Worm (Caenorhabditis elegans) whole organism, midembryonic: ENCODE data around the gene nphp-1.

Experiments
- T22C8.4 ChIP-seq: fragments of 200-800 bp; sonication (Bioruptor generic); IDR thresholded peaks from 2 replicates; pipeline ENCODE4 v1.3.6; 2022; ENCODE audit warnings: missing genetic modification characterization, missing compliant biosample characterization
- cog-1 ChIP-seq: sonication (generic microtip); optimal IDR thresholded peaks from 2 replicates; lab custom pipeline; 2016; ENCODE audit warnings: missing genetic modification characterization, missing compliant biosample characterization
- flt-1 ChIP-seq: fragments of 200-800 bp; sonication (Bioruptor generic); IDR thresholded peaks from 2 replicates; pipeline ENCODE4 v1.3.6; 2022; ENCODE audit warnings: missing genetic modification characterization, missing compliant biosample characterization
- klf-2 ChIP-seq: fragments of 200-800 bp; sonication (Bioruptor generic); conservative IDR thresholded peaks from 2 replicates; pipeline ENCODE4 v1.3.6; 2022; ENCODE audit warnings: missing genetic modification reagents, missing genetic modification characterization, missing compliant biosample characterization
- med-1 ChIP-seq: sonication (generic microtip); optimal IDR thresholded peaks from 2 replicates; lab custom pipeline; 2017; ENCODE audit warnings: missing genetic modification characterization, mild to moderate bottlenecking, missing compliant biosample characterization, antibody characterized with exemption, missing genetic modification reagents; ENCODE audit not compliant: insufficient read depth
- ref-1 ChIP-seq: fragments of 200-800 bp; sonication (Bioruptor generic); conservative IDR thresholded peaks from 2 replicates; pipeline ENCODE4 v1.3.6; 2022; ENCODE audit warnings: missing genetic modification reagents, missing genetic modification characterization, missing compliant biosample characterization
- tab-1 ChIP-seq: fragments of 200-800 bp; sonication (Bioruptor generic); IDR thresholded peaks from 2 replicates; pipeline ENCODE4 v1.3.6; 2022; ENCODE audit warnings: missing genetic modification characterization, missing compliant biosample characterization
- ztf-23 ChIP-seq: fragments of 200-800 bp; sonication (Bioruptor generic); IDR thresholded peaks from 2 replicates; pipeline ENCODE4 v1.3.6; 2022; ENCODE audit warnings: missing genetic modification reagents, missing genetic modification characterization, missing compliant biosample characterization
- ztf-29 ChIP-seq: fragments of 200-800 bp; sonication (Bioruptor generic); IDR thresholded peaks from 2 replicates; pipeline ENCODE4 v1.3.6; 2022; ENCODE audit warnings: missing genetic modification reagents, missing genetic modification characterization, missing compliant biosample characterization

nphp-1 gene

DNA sequence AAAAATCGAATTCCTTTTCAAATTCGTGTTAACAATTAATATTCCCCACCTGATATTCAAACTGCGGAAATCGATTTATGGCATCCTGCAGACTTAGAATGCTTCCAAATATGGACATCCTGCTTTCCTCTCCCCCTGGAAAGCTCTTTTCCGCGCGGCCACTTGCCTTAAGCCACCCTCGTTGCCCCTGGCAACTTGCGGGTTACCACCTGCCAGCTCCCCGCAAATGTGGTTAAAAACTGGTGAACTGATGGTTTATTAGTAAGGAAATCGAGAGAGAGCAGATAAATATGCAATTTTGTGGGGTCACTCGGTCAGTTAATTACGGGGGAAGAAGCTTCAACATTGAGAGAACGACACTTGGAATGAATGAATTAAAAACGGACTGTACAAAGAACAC, at the start of gene nphp-1:
nphp-1 (minus strand) TSS at position 145 of the 400 bp plus-strand sequence.
- TF ChIP-seq ref-1 (GFP tag; lab: Robert Waterston, UW) (no peak), T22C8.4 (GFP tag; lab: Robert Waterston, UW) (no peak), klf-2 (GFP tag; lab: Robert Waterston, UW) (no peak)

DNA sequence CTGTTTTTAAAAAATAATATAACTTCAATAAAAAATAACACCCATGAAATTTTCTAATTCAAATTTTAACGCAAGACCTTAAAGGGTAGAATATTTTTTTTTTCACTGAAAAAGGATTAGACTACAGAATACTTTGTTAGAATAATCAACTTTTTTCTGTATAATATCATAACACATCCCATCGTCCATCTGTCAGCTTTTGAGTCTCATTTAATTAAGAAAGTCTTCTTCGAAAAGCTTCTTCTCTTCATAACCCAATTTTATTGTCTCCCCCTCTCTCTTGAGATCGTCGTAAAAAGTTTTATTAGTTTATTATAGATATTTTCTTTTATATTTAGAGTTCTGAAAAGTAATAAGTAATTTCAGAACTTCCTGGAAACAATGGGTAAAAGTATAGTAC, 44.0 kb upstream of the nphp-1 start:
- TF ChIP-seq klf-2 (GFP tag; lab: Robert Waterston, UW) (no peak), flt-1 (GFP tag; lab: Robert Waterston, UW) (no peak), tab-1 (GFP tag; lab: Robert Waterston, UW) (no peak)

DNA sequence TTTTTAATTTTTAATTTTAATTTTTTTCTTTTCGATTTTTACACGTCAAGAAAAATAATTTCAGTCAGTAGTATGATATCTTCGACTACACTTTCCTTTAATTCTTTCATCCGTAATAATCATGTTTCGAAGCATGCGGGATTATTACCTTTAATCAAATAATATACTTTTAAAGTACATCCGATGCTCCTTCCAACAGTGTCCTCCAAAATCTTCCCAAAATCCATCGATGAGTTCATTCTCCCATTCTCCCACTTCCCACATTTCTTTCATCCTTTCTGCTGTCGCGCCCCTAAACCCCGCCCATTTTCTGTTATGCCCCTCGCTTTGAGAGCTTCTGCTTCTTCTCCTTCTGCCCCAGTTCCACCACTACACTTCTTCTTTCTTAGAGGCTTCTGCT, 42.7 kb upstream of the nphp-1 start, which contains the start of gene lgc-57:
lgc-57 (plus strand) TSS at position 301 of the 400 bp plus-strand sequence.
- no peak for TF ChIP-seq med-1 (GFP tag; lab: Kevin White, UChicago)
- TF ChIP-seq klf-2 (GFP tag; lab: Robert Waterston, UW) = no peak
- no peak for TF ChIP-seq T22C8.4 (GFP tag; lab: Robert Waterston, UW)
- no peak for TF ChIP-seq flt-1 (GFP tag; lab: Robert Waterston, UW)
- no peak for TF ChIP-seq ref-1 (GFP tag; lab: Robert Waterston, UW)

DNA sequence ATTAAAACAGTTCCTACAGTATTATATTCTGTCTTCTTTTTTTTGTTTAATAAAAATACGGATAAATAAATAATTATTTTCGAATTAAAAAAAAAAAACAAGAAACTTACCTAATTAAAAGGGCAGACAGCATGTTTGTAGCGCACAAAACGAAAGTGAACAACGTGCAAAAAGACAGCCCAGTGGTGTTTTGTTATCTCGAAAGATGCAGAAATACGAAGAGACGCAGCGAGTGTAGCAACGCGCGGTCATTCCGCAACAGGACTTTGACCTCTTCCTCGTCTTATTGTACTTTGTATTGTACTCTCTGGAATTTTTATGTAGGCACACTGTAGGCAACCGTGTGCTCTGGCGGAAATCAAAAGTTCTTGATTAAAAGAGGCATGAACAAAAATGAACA, 41.6 kb upstream of the nphp-1 start, which contains the start of gene gbh-1:
gbh-1 (minus strand) TSS at position 149 of the 400 bp plus-strand sequence.
- no peak for TF ChIP-seq flt-1 (GFP tag; lab: Robert Waterston, UW)
- no peak for TF ChIP-seq klf-2 (GFP tag; lab: Robert Waterston, UW)
- TF ChIP-seq ztf-23 (GFP tag; lab: Robert Waterston, UW) = no peak
- no peak for TF ChIP-seq med-1 (GFP tag; lab: Kevin White, UChicago)
- no peak for TF ChIP-seq tab-1 (GFP tag; lab: Robert Waterston, UW)
- no peak for TF ChIP-seq ztf-29
- no peak for TF ChIP-seq T22C8.4 (GFP tag; lab: Robert Waterston, UW)
- TF ChIP-seq cog-1 (tag; lab: Kevin White, UChicago) = no peak
- no peak for TF ChIP-seq ref-1 (GFP tag; lab: Robert Waterston, UW)

DNA sequence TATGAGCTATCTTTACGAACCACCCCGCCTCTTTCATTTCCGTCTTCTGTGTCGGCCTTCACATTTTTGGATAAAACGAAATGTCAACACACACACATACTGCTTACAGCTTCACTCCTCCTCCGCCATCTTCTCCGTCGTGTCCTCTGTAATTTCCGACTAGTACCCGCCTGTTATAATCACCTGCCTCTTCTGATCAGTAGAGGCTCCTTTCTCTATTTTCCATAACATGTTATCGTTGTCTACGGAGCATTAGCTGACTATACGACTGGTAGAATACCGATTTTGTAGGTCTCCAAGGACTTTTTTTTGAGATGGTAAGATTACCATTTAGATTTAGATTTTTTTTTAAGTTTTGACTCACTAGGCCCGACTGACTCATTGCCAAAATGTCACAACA, 32.9 kb upstream of the nphp-1 start:
- TF ChIP-seq ztf-29 (no peak), klf-2 (GFP tag; lab: Robert Waterston, UW) (no peak), flt-1 (GFP tag; lab: Robert Waterston, UW) (no peak), med-1 (GFP tag; lab: Kevin White, UChicago) (no peak), ref-1 (GFP tag; lab: Robert Waterston, UW) (no peak)

DNA sequence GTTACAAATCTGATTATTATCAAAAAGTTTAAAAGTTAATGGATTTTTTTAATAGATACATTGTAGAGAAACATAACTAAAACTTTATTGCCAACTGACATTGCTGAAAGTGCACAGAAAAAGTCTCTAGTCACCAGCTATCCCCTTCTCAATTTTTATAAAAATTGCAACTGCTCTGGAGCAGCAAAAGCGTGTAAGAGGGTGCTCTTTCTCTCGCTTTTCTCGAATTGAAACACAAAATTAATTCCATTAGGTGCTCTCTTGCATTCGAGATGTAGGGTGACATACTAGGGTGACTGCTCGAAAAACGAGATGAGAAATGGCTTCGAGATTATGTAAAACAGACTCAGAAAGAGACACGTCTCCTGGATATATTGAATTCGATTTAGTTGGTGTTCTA, 28.6 kb upstream of the nphp-1 start:
- TF ChIP-seq cog-1 (tag; lab: Kevin White, UChicago) (no peak), ztf-29 (no peak), ztf-23 (GFP tag; lab: Robert Waterston, UW) (no peak), T22C8.4 (GFP tag; lab: Robert Waterston, UW) (no peak), flt-1 (GFP tag; lab: Robert Waterston, UW) (no peak), tab-1 (GFP tag; lab: Robert Waterston, UW) (no peak), klf-2 (GFP tag; lab: Robert Waterston, UW) (no peak), med-1 (GFP tag; lab: Kevin White, UChicago) (no peak), ref-1 (GFP tag; lab: Robert Waterston, UW) (no peak)

DNA sequence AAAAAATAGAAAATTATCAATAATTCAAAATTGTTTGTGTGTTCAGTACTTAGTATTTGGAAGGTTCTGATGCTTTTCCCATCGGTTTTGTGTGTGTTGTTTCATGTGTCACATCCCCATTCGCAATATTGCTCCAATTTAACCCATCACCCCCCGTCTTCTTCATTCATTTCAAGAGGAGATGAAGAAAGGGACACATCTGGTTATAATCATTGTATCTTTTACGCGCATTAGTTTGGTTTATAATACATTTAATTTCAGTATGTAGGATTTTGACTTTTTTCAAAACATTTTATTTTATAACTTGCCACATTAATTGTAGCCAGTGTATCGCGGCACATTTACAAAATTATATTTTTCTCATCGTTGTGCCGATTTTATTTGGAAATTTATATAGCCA, 28.1 kb upstream of the nphp-1 start:
- TF ChIP-seq T22C8.4 (GFP tag; lab: Robert Waterston, UW) (no peak), flt-1 (GFP tag; lab: Robert Waterston, UW) (no peak), ztf-23 (GFP tag; lab: Robert Waterston, UW) (no peak), tab-1 (GFP tag; lab: Robert Waterston, UW) (no peak), klf-2 (GFP tag; lab: Robert Waterston, UW) (no peak), cog-1 (tag; lab: Kevin White, UChicago) (no peak), ref-1 (GFP tag; lab: Robert Waterston, UW) (no peak), ztf-29 (no peak), med-1 (GFP tag; lab: Kevin White, UChicago) (no peak)

DNA sequence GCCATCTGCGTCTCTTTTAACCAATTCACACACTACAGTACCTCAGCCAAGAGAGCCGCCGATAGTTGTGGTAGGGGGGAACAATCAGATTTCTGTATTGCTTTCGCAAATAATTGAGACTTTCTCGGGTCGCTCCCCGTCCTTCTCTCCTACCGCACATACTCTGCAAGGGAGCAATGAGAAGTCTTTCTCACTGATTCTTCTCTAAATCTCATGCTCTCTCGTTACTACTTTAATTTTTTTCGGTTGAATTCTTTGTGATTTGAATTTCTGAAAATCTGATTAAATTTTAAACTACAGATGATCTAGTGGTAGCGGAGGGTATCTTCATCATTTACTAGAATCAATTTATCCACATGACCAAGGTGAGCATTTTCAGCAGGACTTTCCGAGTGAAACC, 23.2 kb upstream of the nphp-1 start, which contains the start of gene ptb-1:
ptb-1 (plus strand) TSS at position 301 of the 400 bp plus-strand sequence.
- TF ChIP-seq ref-1 (GFP tag; lab: Robert Waterston, UW) (no peak), flt-1 (GFP tag; lab: Robert Waterston, UW) (no peak), cog-1 (tag; lab: Kevin White, UChicago) (no peak), ztf-23 (GFP tag; lab: Robert Waterston, UW) (no peak), ztf-29 (no peak), med-1 (GFP tag; lab: Kevin White, UChicago) (no peak), tab-1 (GFP tag; lab: Robert Waterston, UW) (no peak), klf-2 (GFP tag; lab: Robert Waterston, UW) (no peak), T22C8.4 (GFP tag; lab: Robert Waterston, UW) (no peak)

DNA sequence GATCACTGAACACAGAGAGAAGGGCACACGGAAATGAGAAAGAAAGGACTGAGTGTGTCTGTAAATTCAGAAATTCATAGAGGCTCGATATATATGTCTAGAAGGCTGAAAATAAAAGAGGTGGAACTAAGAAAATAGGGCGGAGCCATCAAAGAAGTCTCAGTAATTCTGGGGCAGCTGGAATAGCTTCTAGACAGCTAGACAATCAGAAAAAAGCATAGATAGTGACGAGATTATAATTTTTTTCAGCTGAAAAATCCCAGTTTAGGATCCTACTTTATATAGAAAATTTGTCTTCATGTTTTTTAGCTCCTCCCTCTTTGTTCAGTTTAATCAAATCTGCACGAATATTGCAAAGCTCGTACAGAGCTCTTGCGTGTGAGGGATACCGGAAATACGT, 13.0 kb upstream of the nphp-1 start, which contains the start of gene D2089.3:
D2089.3 (minus strand) TSS at position 101 of the 400 bp plus-strand sequence.
- TF ChIP-seq ztf-23 (GFP tag; lab: Robert Waterston, UW) = no peak
- TF ChIP-seq ref-1 (GFP tag; lab: Robert Waterston, UW) = no peak
- TF ChIP-seq T22C8.4 (GFP tag; lab: Robert Waterston, UW) = no peak
- no peak for TF ChIP-seq flt-1 (GFP tag; lab: Robert Waterston, UW)
- TF ChIP-seq klf-2 (GFP tag; lab: Robert Waterston, UW) = no peak
- TF ChIP-seq cog-1 (tag; lab: Kevin White, UChicago) = no peak
- TF ChIP-seq tab-1 (GFP tag; lab: Robert Waterston, UW) = no peak
- TF ChIP-seq ztf-29 = no peak
- TF ChIP-seq med-1 (GFP tag; lab: Kevin White, UChicago) = no peak

DNA sequence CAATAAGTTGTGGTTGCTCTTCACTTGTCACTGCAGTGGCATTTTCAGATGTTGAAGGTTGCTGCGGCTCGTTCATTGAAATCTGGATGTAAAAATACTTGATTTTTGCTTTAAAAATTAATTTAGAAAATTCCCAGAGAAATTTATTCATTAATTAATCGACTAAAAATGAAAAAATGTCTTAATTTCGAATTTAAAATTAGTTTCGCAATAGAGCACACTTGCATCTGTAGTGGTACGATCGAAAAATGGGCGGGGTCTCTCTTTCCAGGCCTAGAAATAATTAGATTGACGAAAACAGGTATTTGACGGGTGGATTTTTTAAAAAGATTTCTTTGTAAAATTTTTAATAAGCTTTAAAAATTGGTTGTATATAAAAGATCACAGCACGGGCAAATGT, 10.6 kb upstream of the nphp-1 start, which contains the start of gene D2089.8:
D2089.8 (minus strand) TSS at position 84 of the 400 bp plus-strand sequence.
- TF ChIP-seq tab-1 (GFP tag; lab: Robert Waterston, UW) = no peak
- no peak for TF ChIP-seq ref-1 (GFP tag; lab: Robert Waterston, UW)
- TF ChIP-seq cog-1 (tag; lab: Kevin White, UChicago) = no peak
- TF ChIP-seq med-1 (GFP tag; lab: Kevin White, UChicago) = no peak
- no peak for TF ChIP-seq ztf-23 (GFP tag; lab: Robert Waterston, UW)
- TF ChIP-seq T22C8.4 (GFP tag; lab: Robert Waterston, UW) = no peak
- TF ChIP-seq klf-2 (GFP tag; lab: Robert Waterston, UW) = no peak
- no peak for TF ChIP-seq ztf-29
- TF ChIP-seq flt-1 (GFP tag; lab: Robert Waterston, UW) = no peak
